Worm (Caenorhabditis elegans) whole organism, midembryonic: Measurements from ENCODE around the gene nhr-255.

Source experiments
- T22C8.4 ChIP-seq: fragments of 200-800 bp; sonication (Bioruptor generic); IDR thresholded peaks from 2 replicates; pipeline ENCODE4 v1.3.6; 2022; ENCODE audit warnings: missing genetic modification characterization, missing compliant biosample characterization
- cog-1 ChIP-seq: sonication (generic microtip); optimal IDR thresholded peaks from 2 replicates; lab custom pipeline; 2016; ENCODE audit warnings: missing genetic modification characterization, missing compliant biosample characterization
- flt-1 ChIP-seq: fragments of 200-800 bp; sonication (Bioruptor generic); IDR thresholded peaks from 2 replicates; pipeline ENCODE4 v1.3.6; 2022; ENCODE audit warnings: missing genetic modification characterization, missing compliant biosample characterization
- klf-2 ChIP-seq: fragments of 200-800 bp; sonication (Bioruptor generic); conservative IDR thresholded peaks from 2 replicates; pipeline ENCODE4 v1.3.6; 2022; ENCODE audit warnings: missing genetic modification reagents, missing genetic modification characterization, missing compliant biosample characterization
- med-1 ChIP-seq: sonication (generic microtip); optimal IDR thresholded peaks from 2 replicates; lab custom pipeline; 2017; ENCODE audit warnings: missing genetic modification characterization, mild to moderate bottlenecking, missing compliant biosample characterization, antibody characterized with exemption, missing genetic modification reagents; ENCODE audit not compliant: insufficient read depth
- ref-1 ChIP-seq: fragments of 200-800 bp; sonication (Bioruptor generic); conservative IDR thresholded peaks from 2 replicates; pipeline ENCODE4 v1.3.6; 2022; ENCODE audit warnings: missing genetic modification reagents, missing genetic modification characterization, missing compliant biosample characterization
- tab-1 ChIP-seq: fragments of 200-800 bp; sonication (Bioruptor generic); IDR thresholded peaks from 2 replicates; pipeline ENCODE4 v1.3.6; 2022; ENCODE audit warnings: missing genetic modification characterization, missing compliant biosample characterization
- ztf-23 ChIP-seq: fragments of 200-800 bp; sonication (Bioruptor generic); IDR thresholded peaks from 2 replicates; pipeline ENCODE4 v1.3.6; 2022; ENCODE audit warnings: missing genetic modification reagents, missing genetic modification characterization, missing compliant biosample characterization
- ztf-29 ChIP-seq: fragments of 200-800 bp; sonication (Bioruptor generic); IDR thresholded peaks from 2 replicates; pipeline ENCODE4 v1.3.6; 2022; ENCODE audit warnings: missing genetic modification reagents, missing genetic modification characterization, missing compliant biosample characterization

The nhr-255 gene

DNA sequence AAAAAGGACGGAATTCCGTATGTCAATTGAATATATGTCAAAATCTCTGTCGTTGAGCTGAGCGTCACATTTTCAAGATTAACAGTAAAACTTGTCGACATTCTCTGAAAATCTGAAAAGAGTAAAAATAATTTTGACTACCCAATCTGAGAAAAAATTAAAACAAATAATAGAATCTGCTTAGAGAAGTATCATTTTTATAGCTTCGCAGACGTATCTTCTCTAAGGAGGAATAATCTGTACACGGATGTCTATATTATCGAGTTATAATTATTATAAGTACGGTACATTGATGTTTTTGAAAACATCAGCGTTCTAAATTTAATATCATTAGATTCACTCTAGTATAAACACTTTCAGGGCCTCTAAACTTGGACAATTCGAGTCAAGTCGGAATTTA is 1.9 kb upstream of the nhr-255 start, which contains the start of gene srg-64:
TSS of gene srg-64 (minus strand) at position 101 of the 400 bp plus-strand sequence.
- no peak for TF ChIP-seq T22C8.4
- no peak for TF ChIP-seq flt-1
- TF ChIP-seq med-1 (GFP tag; lab: Kevin White, UChicago), result no peak
- no peak for TF ChIP-seq ztf-23 (GFP tag; lab: Robert Waterston, UW)
- no peak for TF ChIP-seq ref-1
- no peak for TF ChIP-seq klf-2 (GFP tag; lab: Robert Waterston, UW)
- no peak for TF ChIP-seq tab-1 (GFP tag; lab: Robert Waterston, UW)
- TF ChIP-seq ztf-29 (GFP tag; lab: Robert Waterston, UW), result no peak
- no peak for TF ChIP-seq cog-1 (tag; lab: Kevin White, UChicago)

DNA sequence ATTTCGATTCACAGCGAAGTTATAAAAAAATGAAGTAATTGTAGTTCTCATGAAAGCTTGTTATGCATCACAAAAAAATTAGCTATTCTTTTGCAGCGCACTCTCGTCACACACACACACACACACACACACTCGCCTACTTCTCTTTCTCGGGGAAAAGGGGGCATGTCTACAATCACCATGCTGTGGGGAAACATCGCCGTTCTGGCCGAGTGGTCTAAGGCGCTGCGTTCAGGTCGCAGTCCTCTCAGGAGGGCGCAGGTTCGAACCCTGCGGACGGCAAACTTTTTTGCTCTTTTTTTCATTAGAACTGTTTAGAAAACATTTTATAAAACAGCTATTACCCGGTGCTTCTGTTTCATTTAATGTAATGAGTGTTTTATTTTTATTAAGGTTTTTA is 558 bp upstream of the nhr-255 start:
- TF ChIP-seq ztf-29 (GFP tag; lab: Robert Waterston, UW), result peak; percentile 88
- peak; percentile 84 for TF ChIP-seq cog-1 (tag; lab: Kevin White, UChicago)
- peak; percentile 96 for TF ChIP-seq tab-1 (GFP tag; lab: Robert Waterston, UW)
- TF ChIP-seq T22C8.4, result peak; percentile 91
- peak; percentile 95 for TF ChIP-seq ztf-23 (GFP tag; lab: Robert Waterston, UW)
- peak; percentile 68 for TF ChIP-seq med-1 (GFP tag; lab: Kevin White, UChicago)
- peak; percentile 92 for TF ChIP-seq klf-2 (GFP tag; lab: Robert Waterston, UW)
- peak; percentile 96 for TF ChIP-seq flt-1
- peak; percentile 88 for TF ChIP-seq ref-1

- no peak for TF ChIP-seq ztf-29 (GFP tag; lab: Robert Waterston, UW)
Observed at ce11 chrX:15746705-15747104, 4.3 kb downstream of the nhr-255 start, which contains the start of gene srxa-9. Gene srxa-9 (plus strand): TSS chrX:15747005.

DNA sequence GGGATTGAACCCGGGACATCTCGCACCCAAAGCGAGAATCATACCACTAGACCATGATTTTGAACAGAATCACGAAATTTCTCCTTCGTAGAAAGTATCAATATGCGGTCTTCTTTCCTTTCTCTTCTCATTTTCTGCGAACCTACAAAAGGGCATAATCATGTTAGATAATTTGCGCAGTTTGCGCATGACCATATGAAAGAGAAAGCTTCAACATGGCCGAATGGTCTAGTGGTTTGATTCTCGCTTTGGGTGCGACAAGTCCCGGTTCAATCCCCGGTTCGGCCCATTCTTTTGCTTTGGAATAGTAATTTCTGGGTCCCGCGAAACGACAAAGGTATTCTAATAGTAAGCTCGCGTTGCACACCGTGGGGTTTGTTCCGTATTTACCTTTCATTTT is 5.4 kb downstream of the nhr-255 start:
- TF ChIP-seq ztf-23 (GFP tag; lab: Robert Waterston, UW), result no peak
- 0 out of 2 replicates have a peak, but pooled peaks have one; percentile 13 for TF ChIP-seq flt-1
- TF ChIP-seq T22C8.4, result 0 out of 2 replicates have a peak, but pooled peaks have one; percentile 5
- TF ChIP-seq tab-1 (GFP tag; lab: Robert Waterston, UW), result 0 out of 2 replicates have a peak, but pooled peaks have one; percentile 17
- TF ChIP-seq klf-2 (GFP tag; lab: Robert Waterston, UW), result no peak
- TF ChIP-seq med-1 (GFP tag; lab: Kevin White, UChicago), result no peak
- TF ChIP-seq ref-1, result no peak

DNA sequence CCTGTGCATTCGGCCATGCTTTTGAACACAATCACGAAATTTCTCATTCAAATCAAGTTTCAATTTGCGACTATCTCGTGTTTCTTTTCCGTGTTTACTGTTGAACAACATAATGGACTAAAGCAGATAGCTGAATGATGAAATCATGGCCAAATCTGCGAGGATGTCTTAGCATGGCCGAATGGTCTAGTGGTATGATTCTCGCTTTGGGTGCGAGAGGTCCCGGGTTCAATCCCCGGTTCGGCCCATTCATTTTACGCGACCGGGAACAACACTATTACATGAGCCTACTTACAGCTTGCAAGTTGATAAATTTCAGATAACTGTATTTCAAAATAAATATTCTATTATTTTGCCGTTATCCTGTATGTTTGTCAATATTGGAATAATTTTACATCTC is 8.8 kb downstream of the nhr-255 start:
- TF ChIP-seq klf-2 (GFP tag; lab: Robert Waterston, UW), result no peak
- TF ChIP-seq T22C8.4, result no peak
- no peak for TF ChIP-seq tab-1 (GFP tag; lab: Robert Waterston, UW)
- TF ChIP-seq ztf-29 (GFP tag; lab: Robert Waterston, UW), result no peak
- no peak for TF ChIP-seq ztf-23 (GFP tag; lab: Robert Waterston, UW)
- no peak for TF ChIP-seq med-1 (GFP tag; lab: Kevin White, UChicago)
- TF ChIP-seq flt-1, result no peak
- no peak for TF ChIP-seq cog-1 (tag; lab: Kevin White, UChicago)
- no peak for TF ChIP-seq ref-1

DNA sequence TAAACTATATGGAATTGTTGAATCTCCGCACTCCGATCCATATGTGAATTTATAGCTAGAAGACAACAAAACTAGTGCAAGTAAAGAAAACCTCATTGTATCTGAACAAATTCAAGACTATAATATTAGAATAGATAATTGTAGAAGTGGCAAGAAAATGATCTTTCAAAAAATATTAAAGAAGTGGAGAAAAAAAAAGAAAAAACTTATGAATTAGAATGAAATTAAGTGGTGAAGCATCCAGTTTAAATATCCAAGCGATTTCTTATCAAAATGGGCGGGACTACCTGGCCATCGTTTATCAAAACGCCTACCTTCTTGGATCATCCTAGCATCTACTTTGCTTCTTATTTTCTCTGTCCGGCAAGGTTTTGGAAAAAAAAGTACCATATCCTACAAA is 14.8 kb downstream of the nhr-255 start, which contains the start of gene wrt-4:
TSS of gene wrt-4 (minus strand) at position 101 of the 400 bp plus-strand sequence.
- TF ChIP-seq T22C8.4 (no peak), tab-1 (GFP tag; lab: Robert Waterston, UW) (no peak), flt-1 (no peak), ztf-29 (GFP tag; lab: Robert Waterston, UW) (no peak), ztf-23 (GFP tag; lab: Robert Waterston, UW) (no peak)

DNA sequence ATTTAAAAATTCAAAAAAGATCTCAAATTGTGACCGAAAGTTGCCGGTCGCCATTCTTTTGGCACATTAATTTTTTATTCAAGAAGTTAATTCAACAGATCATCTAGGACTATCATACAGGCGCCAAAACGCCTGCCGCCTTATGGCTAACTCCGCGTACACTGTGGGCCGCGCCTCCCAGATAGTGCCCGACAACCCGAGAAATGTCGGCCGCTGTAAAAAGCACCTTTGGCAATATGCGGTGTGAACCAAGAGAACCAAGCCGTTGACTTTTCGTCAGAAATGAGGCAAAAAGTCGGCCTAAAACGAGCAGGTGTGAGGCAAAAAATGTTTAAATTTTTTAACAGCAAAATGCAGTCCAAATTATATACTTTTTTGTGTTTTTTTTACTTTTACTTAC is 16.8 kb downstream of the nhr-255 start:
- no peak for TF ChIP-seq klf-2 (GFP tag; lab: Robert Waterston, UW)
- TF ChIP-seq ztf-23 (GFP tag; lab: Robert Waterston, UW), result no peak
- no peak for TF ChIP-seq tab-1 (GFP tag; lab: Robert Waterston, UW)
- TF ChIP-seq ztf-29 (GFP tag; lab: Robert Waterston, UW), result no peak
- TF ChIP-seq T22C8.4, result no peak
- TF ChIP-seq ref-1, result no peak

DNA sequence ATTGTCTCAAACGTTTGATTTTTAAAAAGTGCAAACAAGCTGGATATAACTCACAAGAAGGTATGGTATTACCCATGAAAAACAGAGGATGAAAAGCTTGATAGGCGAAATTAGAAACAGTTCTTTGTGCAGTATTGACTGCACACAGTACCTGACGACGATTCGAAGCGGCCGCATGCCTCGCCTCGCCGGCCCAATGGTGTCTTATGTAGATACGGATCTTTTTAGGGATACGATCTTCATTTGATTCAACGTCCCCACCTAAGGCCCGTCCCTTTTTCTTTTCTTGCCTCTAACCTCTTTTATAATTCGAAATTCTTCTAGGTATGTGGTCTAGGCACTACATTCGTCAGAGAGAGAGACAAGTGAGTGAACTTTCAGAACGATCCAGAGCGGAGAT is 23.7 kb downstream of the nhr-255 start, which contains the start of gene bus-17:
TSS of gene bus-17 (minus strand) at position 208 of the 400 bp plus-strand sequence.
- no peak for TF ChIP-seq ref-1
- no peak for TF ChIP-seq med-1 (GFP tag; lab: Kevin White, UChicago)
- no peak for TF ChIP-seq tab-1 (GFP tag; lab: Robert Waterston, UW)

DNA sequence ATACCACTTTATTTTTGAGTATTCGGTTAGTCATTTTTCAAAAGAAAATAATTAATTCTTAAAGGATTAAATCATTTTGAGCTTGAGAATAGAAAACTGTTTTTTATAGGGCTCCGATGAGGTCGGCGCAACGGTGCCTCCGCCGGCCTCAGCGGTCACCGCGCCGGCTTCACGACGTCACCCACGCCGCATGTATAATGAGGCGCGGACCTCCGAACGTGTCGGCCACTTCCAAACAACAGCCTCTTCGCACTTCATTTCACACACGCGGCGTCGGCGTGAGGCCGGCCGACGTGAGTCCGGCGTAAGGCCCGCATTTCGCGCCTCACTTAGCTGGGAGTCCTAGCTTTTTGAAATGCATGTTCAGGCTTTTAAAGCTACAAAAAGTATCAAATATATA is 24.5 kb downstream of the nhr-255 start:
- TF ChIP-seq ref-1 (no peak), med-1 (GFP tag; lab: Kevin White, UChicago) (no peak), T22C8.4 (no peak), cog-1 (tag; lab: Kevin White, UChicago) (no peak), ztf-29 (GFP tag; lab: Robert Waterston, UW) (no peak), ztf-23 (GFP tag; lab: Robert Waterston, UW) (no peak), flt-1 (no peak), klf-2 (GFP tag; lab: Robert Waterston, UW) (no peak), tab-1 (GFP tag; lab: Robert Waterston, UW) (no peak)

DNA sequence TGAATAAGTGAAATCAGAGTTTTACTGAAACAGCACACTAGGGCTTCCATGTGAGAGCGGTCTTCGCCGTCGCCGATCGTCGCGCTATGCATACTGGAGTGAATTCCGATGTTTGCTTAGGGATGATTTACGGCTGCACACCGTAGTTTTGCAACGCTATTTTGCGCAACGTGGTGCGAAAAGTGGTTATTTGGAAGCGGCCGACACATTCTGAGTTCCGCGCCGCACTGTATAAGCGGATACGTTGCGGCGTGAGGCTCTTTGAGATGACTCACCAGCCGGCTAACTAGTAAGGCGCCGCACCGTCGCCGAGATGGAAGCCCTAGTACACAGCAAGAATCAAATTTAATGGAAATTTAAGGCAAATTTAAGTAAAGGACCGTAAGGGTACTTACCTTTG is 26.1 kb downstream of the nhr-255 start:
- TF ChIP-seq ztf-29 (GFP tag; lab: Robert Waterston, UW) (no peak), cog-1 (tag; lab: Kevin White, UChicago) (no peak), ref-1 (no peak), klf-2 (GFP tag; lab: Robert Waterston, UW) (no peak), tab-1 (GFP tag; lab: Robert Waterston, UW) (no peak), T22C8.4 (no peak), flt-1 (no peak), med-1 (GFP tag; lab: Kevin White, UChicago) (no peak), ztf-23 (GFP tag; lab: Robert Waterston, UW) (no peak)
